Worm (Caenorhabditis elegans) whole organism, mixed stage, embryonic: Measurements from ENCODE around the gene sec-16A.1.

ENCODE experiments used
- M03D4.4 ChIP-seq: sonication (generic microtip); optimal IDR thresholded peaks from 2 replicates; lab custom pipeline; 2017; ENCODE audit warnings: mild to moderate bottlenecking, missing genetic modification characterization, missing compliant biosample characterization
- bed-3 ChIP-seq: fragments of 200-800 bp; sonication (Bioruptor generic); optimal IDR thresholded peaks from 3 replicates; lab custom pipeline; 2018; ENCODE audit warnings: mild to moderate bottlenecking, missing genetic modification characterization, moderate library complexity, missing compliant biosample characterization
- blmp-1 ChIP-seq: fragments of 150-350 bp; optimal IDR thresholded peaks from 2 replicates; lab custom pipeline; 2014; ENCODE audit warnings: missing biosample characterization, missing genetic modification characterization
- ceh-39 ChIP-seq: fragments of 150-350 bp; optimal IDR thresholded peaks from 2 replicates; lab custom pipeline; 2014; ENCODE audit warnings: missing biosample characterization, missing genetic modification characterization
- ceh-43 ChIP-seq: fragments of 200-800 bp; sonication (Bioruptor generic); optimal IDR thresholded peaks from 2 replicates; lab custom pipeline; 2018; ENCODE audit warnings: mild to moderate bottlenecking, missing genetic modification characterization, moderate library complexity, missing compliant biosample characterization
- ceh-83 ChIP-seq: fragments of 200-800 bp; sonication (Bioruptor generic); optimal IDR thresholded peaks from 2 replicates; lab custom pipeline; 2018; ENCODE audit warnings: mild to moderate bottlenecking, missing genetic modification characterization, missing compliant biosample characterization
- ces-1 ChIP-seq: fragments of 150-350 bp; optimal IDR thresholded peaks from 2 replicates; lab custom pipeline; 2014; ENCODE audit warnings: missing biosample characterization, missing genetic modification reagents, missing genetic modification characterization
- cnd-1 ChIP-seq: fragments of 200-800 bp; sonication (Bioruptor generic); optimal IDR thresholded peaks from 2 replicates; lab custom pipeline; 2018; ENCODE audit warnings: mild to moderate bottlenecking, missing genetic modification characterization, missing compliant biosample characterization
- drap-1 ChIP-seq: fragments of 200-800 bp; sonication (Bioruptor generic); optimal IDR thresholded peaks from 3 replicates; lab custom pipeline; 2018; ENCODE audit warnings: mild to moderate bottlenecking, missing genetic modification characterization, missing compliant biosample characterization
- elt-1 ChIP-seq: sonication (generic microtip); optimal IDR thresholded peaks from 2 replicates; lab custom pipeline; 2017; ENCODE audit warnings: missing genetic modification characterization, mild to moderate bottlenecking, missing compliant biosample characterization, antibody characterized with exemption, moderate library complexity, borderline replicate concordance; ENCODE audit not compliant: insufficient read depth
- flh-1 ChIP-seq: fragments of 200-800 bp; sonication (Bioruptor generic); optimal IDR thresholded peaks from 2 replicates; lab custom pipeline; 2018; ENCODE audit warnings: mild to moderate bottlenecking, missing genetic modification characterization, moderate library complexity, missing compliant biosample characterization
- ham-2 ChIP-seq: fragments of 200-800 bp; sonication (Bioruptor generic); optimal IDR thresholded peaks from 2 replicates; lab custom pipeline; 2018; ENCODE audit warnings: mild to moderate bottlenecking, missing genetic modification characterization, missing compliant biosample characterization
- hlh-1 ChIP-seq: fragments of 150-350 bp; optimal IDR thresholded peaks from 2 replicates; lab custom pipeline; 2014; ENCODE audit warnings: missing biosample characterization, missing genetic modification reagents, missing genetic modification characterization
- lin-13 ChIP-seq: fragments of 150-350 bp; optimal IDR thresholded peaks from 2 replicates; lab custom pipeline; 2014; ENCODE audit warnings: missing biosample characterization, missing genetic modification characterization
- lin-32 ChIP-seq: fragments of 200-800 bp; sonication (Bioruptor generic); optimal IDR thresholded peaks from 2 replicates; lab custom pipeline; 2018; ENCODE audit warnings: mild to moderate bottlenecking, missing genetic modification characterization, missing compliant biosample characterization
- lsy-2 ChIP-seq: fragments of 150-350 bp; optimal IDR thresholded peaks from 2 replicates; lab custom pipeline; 2014; ENCODE audit warnings: missing biosample characterization, missing genetic modification characterization
- mep-1 ChIP-seq: fragments of 150-350 bp; optimal IDR thresholded peaks from 2 replicates; lab custom pipeline; 2017; ENCODE audit warnings: missing biosample characterization, missing genetic modification reagents, missing genetic modification characterization, inconsistent platforms
- mls-2 ChIP-seq: sonication (generic microtip); optimal IDR thresholded peaks from 2 replicates; lab custom pipeline; 2016; ENCODE audit warnings: mild to moderate bottlenecking, missing genetic modification characterization, moderate library complexity, missing compliant biosample characterization
- nhr-12 ChIP-seq: fragments of 150-350 bp; optimal IDR thresholded peaks from 2 replicates; lab custom pipeline; 2014; ENCODE audit warnings: missing biosample characterization, missing genetic modification characterization
- nhr-2 ChIP-seq: fragments of 150-350 bp; optimal IDR thresholded peaks from 2 replicates; lab custom pipeline; 2014; ENCODE audit warnings: missing biosample characterization, missing genetic modification characterization
- nhr-237 ChIP-seq: fragments of 150-350 bp; optimal IDR thresholded peaks from 2 replicates; lab custom pipeline; 2014; ENCODE audit warnings: missing biosample characterization, missing genetic modification characterization
- nhr-76 ChIP-seq: sonication (generic microtip); optimal IDR thresholded peaks from 2 replicates; lab custom pipeline; 2017; ENCODE audit warnings: missing biosample characterization, missing genetic modification characterization
- pha-4 ChIP-seq: fragments of 150-350 bp; optimal IDR thresholded peaks from 2 replicates; lab custom pipeline; 2018; ENCODE audit warnings: missing biosample characterization, missing genetic modification reagents, missing genetic modification characterization
- sem-2 ChIP-seq: fragments of 200-800 bp; sonication (Bioruptor generic); optimal IDR thresholded peaks from 2 replicates; lab custom pipeline; 2018; ENCODE audit warnings: mild to moderate bottlenecking, missing genetic modification characterization, missing compliant biosample characterization
- sptf-1 ChIP-seq: sonication (generic microtip); optimal IDR thresholded peaks from 2 replicates; lab custom pipeline; 2017; ENCODE audit warnings: mild to moderate bottlenecking, missing genetic modification characterization, moderate library complexity, missing compliant biosample characterization
- tbx-8 ChIP-seq: fragments of 200-800 bp; sonication (Bioruptor generic); optimal IDR thresholded peaks from 2 replicates; lab custom pipeline; 2018; ENCODE audit warnings: mild to moderate bottlenecking, missing genetic modification characterization, moderate library complexity, missing compliant biosample characterization
- unc-120 ChIP-seq: sonication (generic microtip); optimal IDR thresholded peaks from 2 replicates; lab custom pipeline; 2017; ENCODE audit warnings: missing genetic modification characterization, missing compliant biosample characterization; ENCODE audit not compliant: poor library complexity, severe bottlenecking
- unc-39 ChIP-seq: fragments of 150-350 bp; optimal IDR thresholded peaks from 2 replicates; lab custom pipeline; 2014; ENCODE audit warnings: missing biosample characterization, missing genetic modification characterization
- unc-62 ChIP-seq: fragments of 150-350 bp; optimal IDR thresholded peaks from 2 replicates; lab custom pipeline; 2014; ENCODE audit warnings: missing biosample characterization, missing genetic modification reagents, missing genetic modification characterization
- zip-8 ChIP-seq: fragments of 150-350 bp; optimal IDR thresholded peaks from 2 replicates; lab custom pipeline; 2014; ENCODE audit warnings: missing biosample characterization, missing genetic modification characterization
- ztf-11 ChIP-seq: fragments of 150-350 bp; optimal IDR thresholded peaks from 2 replicates; lab custom pipeline; 2014; ENCODE audit warnings: missing biosample characterization, missing genetic modification characterization

sec-16A.1 gene

ce11 chrIII:9172702-9173101 lies 47.1 kb downstream of the sec-16A.1 start, which contains the start of gene ina-1:
ina-1 (minus strand) TSS chrIII:9172802.
- no peak for TF ChIP-seq sptf-1 (tag; lab: Kevin White, UChicago)
- no peak for TF ChIP-seq unc-39 (tag; lab: Kevin White, UChicago)
- no peak for TF ChIP-seq sem-2 (GFP tag; lab: Kevin White, UChicago)
- TF ChIP-seq ceh-83 (GFP tag; lab: Kevin White, UChicago) = no peak
- TF ChIP-seq flh-1 (GFP tag; lab: Kevin White, UChicago) = no peak
- no peak for TF ChIP-seq lsy-2 (tag; lab: Kevin White, UChicago)
- no peak for TF ChIP-seq lin-13 (tag; lab: Kevin White, UChicago)
- no peak for TF ChIP-seq ceh-43 (GFP tag; lab: Kevin White, UChicago)
- no peak for TF ChIP-seq drap-1 (GFP tag; lab: Kevin White, UChicago)

- TF ChIP-seq unc-39 (tag; lab: Kevin White, UChicago) = no peak
- TF ChIP-seq flh-1 (GFP tag; lab: Kevin White, UChicago) = no peak
- TF ChIP-seq drap-1 (GFP tag; lab: Kevin White, UChicago) = no peak
- no peak for TF ChIP-seq ceh-39 (tag; lab: Kevin White, UChicago)
- TF ChIP-seq ces-1 (GFP tag; lab: Kevin White, UChicago) = no peak
- TF ChIP-seq lin-13 (tag; lab: Kevin White, UChicago) = no peak
- TF ChIP-seq zip-8 (tag; lab: Kevin White, UChicago) = no peak
- no peak for TF ChIP-seq nhr-2 (tag; lab: Kevin White, UChicago)
- TF ChIP-seq M03D4.4 (tag; lab: Kevin White, UChicago) = no peak
- no peak for TF ChIP-seq nhr-76 (tag; lab: Kevin White, UChicago)
- TF ChIP-seq ztf-11 (tag; lab: Kevin White, UChicago) = no peak
- TF ChIP-seq ceh-83 (GFP tag; lab: Kevin White, UChicago) = no peak
- no peak for TF ChIP-seq blmp-1 (tag; lab: Kevin White, UChicago)
- TF ChIP-seq, all 35 proteins: peak for 0
Measured at ce11 chrIII:9173239-9173638, 47.6 kb downstream of the sec-16A.1 start.

- TF ChIP-seq ces-1 (GFP tag; lab: Kevin White, UChicago) (no peak), ceh-43 (GFP tag; lab: Kevin White, UChicago) (no peak), M03D4.4 (tag; lab: Kevin White, UChicago) (no peak), nhr-12 (tag; lab: Kevin White, UChicago) (no peak), cnd-1 (peak; percentile 4), nhr-2 (tag; lab: Kevin White, UChicago) (peak; percentile 85), lin-32 (no peak), pha-4 (no peak), mls-2 (tag; lab: Kevin White, UChicago) (peak; percentile 21), ceh-83 (GFP tag; lab: Kevin White, UChicago) (no peak), blmp-1 (tag; lab: Kevin White, UChicago) (no peak), tbx-8 (no peak), ham-2 (GFP tag; lab: Kevin White, UChicago) (peak; percentile 24), lsy-2 (tag; lab: Kevin White, UChicago) (no peak), unc-62 (GFP tag; lab: Kevin White, UChicago) (peak; percentile 58), nhr-237 (tag; lab: Kevin White, UChicago) (no peak), unc-39 (tag; lab: Kevin White, UChicago) (no peak), mep-1 (no peak), elt-1 (tag; lab: Kevin White, UChicago) (no peak), drap-1 (GFP tag; lab: Kevin White, UChicago) (no peak), bed-3 (GFP tag; lab: Kevin White, UChicago) (no peak), sptf-1 (tag; lab: Kevin White, UChicago) (peak; percentile 24), ceh-39 (tag; lab: Kevin White, UChicago) (no peak), unc-120 (tag; lab: Kevin White, UChicago) (no peak), hlh-1 (tag; lab: Kevin White, UChicago) (no peak)
- TF ChIP-seq, all 35 proteins: peak for 6
Measured at ce11 chrIII:9176008-9176407, 50.4 kb downstream of the sec-16A.1 start.

- no peak for TF ChIP-seq cnd-1
- TF ChIP-seq unc-62 (GFP tag; lab: Kevin White, UChicago) = peak; percentile 58
- TF ChIP-seq, all 35 proteins: peak for 1
Measured at ce11 chrIII:9177874-9178273, 52.2 kb downstream of the sec-16A.1 start.
